Fruit fly (Drosophila melanogaster): ENCODE data around the gene CG14259.

Gene CG14259

dm6 chr3R:27111784-27112602 is 17.7 kb downstream of the CG14259 start, which contains the start of the genes gb and CG5815 (continued):
- peak; percentile 90 for TF ChIP-seq Abd-B (GFP tag; optimal IDR thresholded peaks at IDR 0.05)
- peak; percentile 69 for TF ChIP-seq gfzf (GFP tag; optimal IDR thresholded peaks at IDR 0.05)
- TF ChIP-seq pan (optimal IDR thresholded peaks at IDR 0.05) = no peak
- TF ChIP-seq pan (GFP tag; optimal IDR thresholded peaks at IDR 0.05 in 1 of 2, IDR thresholded peaks at IDR 0.05 in 1 of 2) = peak in 1 of 2 experiments; percentile 90
- TF ChIP-seq danr (GFP tag; IDR thresholded peaks at IDR 0.05) = peak; percentile 74
- peak; percentile 70 for TF ChIP-seq Nf-YA (GFP tag; IDR thresholded peaks at IDR 0.05)
- peak; percentile 96 for TF ChIP-seq CG16813 (GFP tag; IDR thresholded peaks at IDR 0.05; ENCODE audit: partially characterized antibody)
- TF ChIP-seq CG9609 (GFP tag; optimal IDR thresholded peaks at IDR 0.05) = peak; percentile 75
- peak; percentile 75; the same call in 2 of the 3 replicates for TF ChIP-seq CG11560 (tag; IDR thresholded peaks at IDR 0.05)
- no peak for TF ChIP-seq p53 (GFP tag; optimal IDR thresholded peaks at IDR 0.05)
- TF ChIP-seq BtbVII (GFP tag; optimal IDR thresholded peaks at IDR 0.05) = peak; percentile 83
- TF ChIP-seq lbe (GFP tag; optimal IDR thresholded peaks at IDR 0.05) = peak; percentile 90
- peak; percentile 91 for TF ChIP-seq ci (GFP tag; IDR thresholded peaks at IDR 0.05)
- peak; percentile 65 for TF ChIP-seq Hand (GFP tag; optimal IDR thresholded peaks at IDR 0.05)
- peak; percentile 38 for TF ChIP-seq Hey (tag; optimal IDR thresholded peaks at IDR 0.05)
- TF ChIP-seq CG13624 (GFP tag; optimal IDR thresholded peaks at IDR 0.05) = peak; percentile 80
- peak in 1 of 3 experiments; percentile 84 for TF ChIP-seq lola (GFP tag; optimal IDR thresholded peaks at IDR 0.05)
- peak; percentile 91 for TF ChIP-seq Fer3 (tag; optimal IDR thresholded peaks at IDR 0.05)
- peak; percentile 95 for TF ChIP-seq lab (GFP tag; optimal IDR thresholded peaks at IDR 0.05)
- no peak for TF ChIP-seq sima (GFP tag; optimal IDR thresholded peaks at IDR 0.05)
- TF ChIP-seq Chrac-16 (GFP tag; optimal IDR thresholded peaks at IDR 0.05) = peak; percentile 93
- peak; percentile 92 for TF ChIP-seq CG6791 (GFP tag; IDR thresholded peaks at IDR 0.05; ENCODE audit: partially characterized antibody)
- peak; percentile 79 for TF ChIP-seq CG2202 (tag; optimal IDR thresholded peaks at IDR 0.05)
- no peak for TF ChIP-seq fd64A (GFP tag; optimal IDR thresholded peaks at IDR 0.05)
- TF ChIP-seq CG31365 (tag; optimal IDR thresholded peaks at IDR 0.05) = peak; percentile 17
- peak; percentile 51 for TF ChIP-seq en (GFP tag; optimal IDR thresholded peaks at IDR 0.05)
- TF ChIP-seq prd (optimal IDR thresholded peaks at IDR 0.05) = no peak
- TF ChIP-seq prd (GFP tag; IDR thresholded peaks at IDR 0.05) = peak; percentile 95
- TF ChIP-seq CG18619 (GFP tag; optimal IDR thresholded peaks at IDR 0.05) = peak; percentile 93
- peak; percentile 77 for TF ChIP-seq CG16863 (GFP tag; optimal IDR thresholded peaks at IDR 0.05)
- TF ChIP-seq CG12299 (tag; optimal IDR thresholded peaks at IDR 0.05) = peak; percentile 88
- TF ChIP-seq Adf1 (GFP tag; IDR thresholded peaks at IDR 0.05) = peak; percentile 64; the same call in 1 of the 2 replicates
- peak; percentile 95 for TF ChIP-seq CG31441 (GFP tag; IDR thresholded peaks at IDR 0.05)
- TF ChIP-seq bsh (GFP tag; optimal IDR thresholded peaks at IDR 0.05) = peak; percentile 60 to 90
- no peak for TF ChIP-seq Dfd (GFP tag; optimal IDR thresholded peaks at IDR 0.05)
- peak; percentile 88 for TF ChIP-seq CG17359 (tag; optimal IDR thresholded peaks at IDR 0.05)
- peak; percentile 99 for TF ChIP-seq CG13287 (GFP tag; IDR thresholded peaks at IDR 0.05; ENCODE audit: partially characterized antibody)
- peak; percentile 88 for TF ChIP-seq CG15479 (GFP tag; optimal IDR thresholded peaks at IDR 0.05)
- TF ChIP-seq da (GFP tag; optimal IDR thresholded peaks at IDR 0.05) = no peak
- TF ChIP-seq jing (GFP tag; optimal IDR thresholded peaks at IDR 0.05) = peak; percentile 76
- peak; percentile 81 for TF ChIP-seq zen (tag; optimal IDR thresholded peaks at IDR 0.05)
- TF ChIP-seq tup (GFP tag; optimal IDR thresholded peaks at IDR 0.05) = peak; percentile 84
- TF ChIP-seq pzg (GFP tag; optimal IDR thresholded peaks at IDR 0.05) = peak; percentile 60
- no peak for TF ChIP-seq CG12071 (GFP tag; optimal IDR thresholded peaks at IDR 0.05)
- peak; percentile 84 for TF ChIP-seq sob (GFP tag; IDR thresholded peaks at IDR 0.05)
- peak; percentile 90 for TF ChIP-seq Optix (GFP tag; IDR thresholded peaks at IDR 0.05)
- TF ChIP-seq CG6654 (GFP tag; optimal IDR thresholded peaks at IDR 0.05) = peak; percentile 73
- no peak for TF ChIP-seq D (optimal IDR thresholded peaks at IDR 0.05)
- TF ChIP-seq D (GFP tag; optimal IDR thresholded peaks at IDR 0.05) = peak; percentile 80
